Worm (Caenorhabditis elegans) whole organism, midembryonic: ENCODE measurements around the gene C29A12.6.

ENCODE experiments used
- T22C8.4 ChIP-seq: fragments of 200-800 bp; sonication (Bioruptor generic); IDR thresholded peaks from 2 replicates; pipeline ENCODE4 v1.3.6; 2022; ENCODE audit warnings: missing genetic modification characterization, missing compliant biosample characterization
- cog-1 ChIP-seq: sonication (generic microtip); optimal IDR thresholded peaks from 2 replicates; lab custom pipeline; 2016; ENCODE audit warnings: missing genetic modification characterization, missing compliant biosample characterization
- flt-1 ChIP-seq: fragments of 200-800 bp; sonication (Bioruptor generic); IDR thresholded peaks from 2 replicates; pipeline ENCODE4 v1.3.6; 2022; ENCODE audit warnings: missing genetic modification characterization, missing compliant biosample characterization
- klf-2 ChIP-seq: fragments of 200-800 bp; sonication (Bioruptor generic); conservative IDR thresholded peaks from 2 replicates; pipeline ENCODE4 v1.3.6; 2022; ENCODE audit warnings: missing genetic modification reagents, missing genetic modification characterization, missing compliant biosample characterization
- med-1 ChIP-seq: sonication (generic microtip); optimal IDR thresholded peaks from 2 replicates; lab custom pipeline; 2017; ENCODE audit warnings: missing genetic modification characterization, mild to moderate bottlenecking, missing compliant biosample characterization, antibody characterized with exemption, missing genetic modification reagents; ENCODE audit not compliant: insufficient read depth
- ref-1 ChIP-seq: fragments of 200-800 bp; sonication (Bioruptor generic); conservative IDR thresholded peaks from 2 replicates; pipeline ENCODE4 v1.3.6; 2022; ENCODE audit warnings: missing genetic modification reagents, missing genetic modification characterization, missing compliant biosample characterization
- tab-1 ChIP-seq: fragments of 200-800 bp; sonication (Bioruptor generic); IDR thresholded peaks from 2 replicates; pipeline ENCODE4 v1.3.6; 2022; ENCODE audit warnings: missing genetic modification characterization, missing compliant biosample characterization
- ztf-23 ChIP-seq: fragments of 200-800 bp; sonication (Bioruptor generic); IDR thresholded peaks from 2 replicates; pipeline ENCODE4 v1.3.6; 2022; ENCODE audit warnings: missing genetic modification reagents, missing genetic modification characterization, missing compliant biosample characterization
- ztf-29 ChIP-seq: fragments of 200-800 bp; sonication (Bioruptor generic); IDR thresholded peaks from 2 replicates; pipeline ENCODE4 v1.3.6; 2022; ENCODE audit warnings: missing genetic modification reagents, missing genetic modification characterization, missing compliant biosample characterization

The C29A12.6 gene

DNA sequence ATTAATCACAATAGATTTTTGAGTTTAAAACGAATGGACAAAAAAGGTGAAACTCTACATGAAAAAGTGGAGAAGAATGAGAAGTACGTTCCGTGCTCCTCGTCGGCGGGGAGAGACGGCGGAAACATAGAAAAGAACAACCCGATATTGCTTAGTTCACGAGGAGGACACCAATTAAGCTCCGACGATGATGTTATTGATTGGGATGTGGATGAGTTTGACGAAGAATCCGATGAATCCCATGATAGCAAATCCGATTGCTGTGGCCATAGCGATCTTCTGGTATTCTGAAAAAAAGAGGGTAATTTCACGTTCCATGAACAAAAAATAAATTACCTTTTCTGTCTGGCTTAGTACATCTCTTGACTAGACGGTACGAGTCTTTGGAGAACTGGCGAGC lies 49.7 kb downstream of the C29A12.6 start:
- TF ChIP-seq klf-2 (GFP tag; lab: Robert Waterston, UW), result no peak
- no peak for TF ChIP-seq med-1 (GFP tag; lab: Kevin White, UChicago)
- no peak for TF ChIP-seq cog-1 (tag; lab: Kevin White, UChicago)
- TF ChIP-seq T22C8.4 (GFP tag; lab: Robert Waterston, UW), result no peak
- TF ChIP-seq ztf-23 (GFP tag; lab: Robert Waterston, UW), result no peak
- TF ChIP-seq flt-1 (GFP tag; lab: Robert Waterston, UW), result no peak
- TF ChIP-seq ref-1 (GFP tag; lab: Robert Waterston, UW), result no peak
- TF ChIP-seq tab-1 (GFP tag; lab: Robert Waterston, UW), result no peak
- TF ChIP-seq ztf-29 (GFP tag; lab: Robert Waterston, UW), result no peak

DNA sequence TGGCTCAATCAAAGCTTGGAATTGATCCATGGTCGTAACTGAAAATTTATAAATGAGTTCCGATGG lies 49.9 kb downstream of the C29A12.6 start, which contains the start of gene sec-61.G:
Gene sec-61.G (minus strand): TSS at position 38 of the 66 bp plus-strand sequence.
- no peak for TF ChIP-seq T22C8.4 (GFP tag; lab: Robert Waterston, UW)
- no peak for TF ChIP-seq ztf-23 (GFP tag; lab: Robert Waterston, UW)
- no peak for TF ChIP-seq ztf-29 (GFP tag; lab: Robert Waterston, UW)
- no peak for TF ChIP-seq flt-1 (GFP tag; lab: Robert Waterston, UW)
- no peak for TF ChIP-seq cog-1 (tag; lab: Kevin White, UChicago)
- no peak for TF ChIP-seq ref-1 (GFP tag; lab: Robert Waterston, UW)
- no peak for TF ChIP-seq tab-1 (GFP tag; lab: Robert Waterston, UW)
- TF ChIP-seq med-1 (GFP tag; lab: Kevin White, UChicago), result no peak
- no peak for TF ChIP-seq klf-2 (GFP tag; lab: Robert Waterston, UW)

DNA sequence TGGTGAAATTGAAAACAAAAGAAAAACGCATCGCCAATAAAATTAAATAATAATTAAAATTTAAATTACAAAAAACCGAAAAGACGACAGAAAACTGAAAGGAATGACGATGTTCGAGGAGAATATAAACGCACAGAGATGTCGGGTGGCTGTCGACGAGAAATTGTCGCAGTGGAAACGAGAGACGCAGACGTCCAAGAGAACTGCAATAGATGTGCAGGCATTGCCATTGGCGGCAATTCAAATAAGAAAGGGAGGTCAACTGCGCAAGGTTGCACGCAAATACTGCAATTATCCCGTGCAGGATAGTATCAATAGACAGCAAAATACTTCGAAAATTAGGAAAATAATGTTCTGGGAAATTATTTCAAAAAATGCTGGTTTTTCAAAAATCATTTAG lies 50.2 kb downstream of the C29A12.6 start:
- TF ChIP-seq med-1 (GFP tag; lab: Kevin White, UChicago) (no peak), cog-1 (tag; lab: Kevin White, UChicago) (peak; percentile 95), ztf-23 (GFP tag; lab: Robert Waterston, UW) (peak; percentile 90), klf-2 (GFP tag; lab: Robert Waterston, UW) (no peak), ref-1 (GFP tag; lab: Robert Waterston, UW) (no peak), tab-1 (GFP tag; lab: Robert Waterston, UW) (0 out of 2 replicates have a peak, but pooled peaks have one; percentile 36), ztf-29 (GFP tag; lab: Robert Waterston, UW) (no peak), flt-1 (GFP tag; lab: Robert Waterston, UW) (peak; percentile 86), T22C8.4 (GFP tag; lab: Robert Waterston, UW) (peak; percentile 49; the same call in 1 of the 2 replicates)

DNA sequence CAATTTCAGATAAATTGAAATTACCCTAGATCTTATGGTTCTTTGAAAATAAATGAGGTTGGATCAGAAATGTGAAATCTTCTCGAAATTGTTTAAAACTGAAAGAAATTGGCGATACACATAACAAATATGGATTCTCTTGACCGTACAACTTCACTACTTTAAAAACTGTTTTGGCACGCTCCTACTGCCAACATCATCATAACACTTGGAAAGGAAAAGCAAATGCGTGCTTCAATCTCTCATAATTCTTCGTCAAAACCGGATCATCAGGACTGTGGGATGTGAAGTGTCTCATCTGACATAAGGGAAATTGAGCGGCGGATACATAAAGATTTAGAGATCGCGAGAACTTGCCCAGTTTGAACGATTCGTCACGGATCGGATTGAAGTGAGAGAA lies 51.1 kb downstream of the C29A12.6 start, which contains the start of gene F32D8.7:
Gene F32D8.7 (plus strand): TSS at position 329 of the 400 bp plus-strand sequence.
- TF ChIP-seq klf-2 (GFP tag; lab: Robert Waterston, UW), result no peak
- no peak for TF ChIP-seq T22C8.4 (GFP tag; lab: Robert Waterston, UW)
- no peak for TF ChIP-seq med-1 (GFP tag; lab: Kevin White, UChicago)
- TF ChIP-seq flt-1 (GFP tag; lab: Robert Waterston, UW), result no peak
- TF ChIP-seq ref-1 (GFP tag; lab: Robert Waterston, UW), result no peak
- no peak for TF ChIP-seq ztf-23 (GFP tag; lab: Robert Waterston, UW)
- no peak for TF ChIP-seq tab-1 (GFP tag; lab: Robert Waterston, UW)
- no peak for TF ChIP-seq cog-1 (tag; lab: Kevin White, UChicago)
- no peak for TF ChIP-seq ztf-29 (GFP tag; lab: Robert Waterston, UW)

DNA sequence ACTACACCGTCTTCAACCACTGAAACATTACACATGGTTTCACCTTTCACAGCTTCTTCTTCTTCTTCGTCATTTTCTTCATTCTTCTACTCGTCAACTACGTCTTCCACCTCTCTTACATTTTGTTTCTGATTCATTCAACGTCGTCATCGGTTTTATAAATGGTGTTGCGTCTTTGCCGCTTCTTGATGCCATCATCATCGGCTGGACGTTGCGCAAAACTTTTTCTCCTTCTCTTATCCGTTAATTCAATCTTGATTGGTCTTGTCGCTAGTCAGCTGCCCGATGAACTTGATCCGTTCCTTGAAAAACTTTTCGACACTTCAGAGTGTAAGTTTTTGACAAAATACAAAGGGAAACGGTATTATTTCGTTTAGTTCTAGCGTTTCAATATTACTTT lies 51.6 kb downstream of the C29A12.6 start:
- TF ChIP-seq med-1 (GFP tag; lab: Kevin White, UChicago), result no peak
- no peak for TF ChIP-seq T22C8.4 (GFP tag; lab: Robert Waterston, UW)
- TF ChIP-seq flt-1 (GFP tag; lab: Robert Waterston, UW), result no peak
- no peak for TF ChIP-seq ref-1 (GFP tag; lab: Robert Waterston, UW)
- TF ChIP-seq cog-1 (tag; lab: Kevin White, UChicago), result no peak
- no peak for TF ChIP-seq ztf-23 (GFP tag; lab: Robert Waterston, UW)
- TF ChIP-seq klf-2 (GFP tag; lab: Robert Waterston, UW), result no peak
- no peak for TF ChIP-seq tab-1 (GFP tag; lab: Robert Waterston, UW)

DNA sequence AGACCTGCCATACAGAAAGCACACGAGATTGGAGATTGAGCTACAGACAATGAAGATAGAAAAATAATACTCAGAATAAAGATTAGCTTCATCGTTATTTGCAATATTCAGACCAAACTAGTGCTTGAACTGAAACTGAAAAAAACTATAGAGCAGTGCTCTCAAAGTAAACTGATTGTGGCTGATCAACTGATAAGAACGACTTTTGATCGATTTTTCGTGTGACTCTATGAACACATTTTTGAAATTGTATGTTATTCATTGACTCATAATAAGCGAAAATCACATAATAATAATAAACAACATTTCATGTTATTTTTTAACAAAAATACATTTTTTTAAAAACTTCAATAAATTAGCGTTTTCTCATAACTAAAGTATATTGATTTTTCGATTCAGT lies 54.1 kb downstream of the C29A12.6 start, which contains the start of gene spp-16:
Gene spp-16 (minus strand): TSS at position 179 of the 400 bp plus-strand sequence.
- TF ChIP-seq ztf-29 (GFP tag; lab: Robert Waterston, UW) (no peak), T22C8.4 (GFP tag; lab: Robert Waterston, UW) (no peak), cog-1 (tag; lab: Kevin White, UChicago) (no peak), klf-2 (GFP tag; lab: Robert Waterston, UW) (no peak), ztf-23 (GFP tag; lab: Robert Waterston, UW) (no peak), ref-1 (GFP tag; lab: Robert Waterston, UW) (no peak), tab-1 (GFP tag; lab: Robert Waterston, UW) (no peak), flt-1 (GFP tag; lab: Robert Waterston, UW) (no peak), med-1 (GFP tag; lab: Kevin White, UChicago) (no peak)
